Worm (Caenorhabditis elegans) whole organism, late embryonic: ENCODE measurements around the gene W02C12.2.

Source experiments
- C08G9.2 ChIP-seq: sonication (generic microtip); optimal IDR thresholded peaks from 2 replicates; lab custom pipeline; 2016; ENCODE audit warnings: mild to moderate bottlenecking, missing genetic modification characterization, moderate library complexity, missing compliant biosample characterization
- F13H6.1 ChIP-seq: sonication (generic microtip); optimal IDR thresholded peaks from 2 replicates; lab custom pipeline; 2016; ENCODE audit warnings: missing genetic modification characterization, missing compliant biosample characterization
- K09A11.1 ChIP-seq: sonication (generic microtip); optimal IDR thresholded peaks from 2 replicates; lab custom pipeline; 2017; ENCODE audit warnings: antibody characterized with exemption, mild to moderate bottlenecking, missing genetic modification characterization, missing compliant biosample characterization; ENCODE audit not compliant: insufficient read depth
- Y22D7AL.16 ChIP-seq: sonication (generic microtip); optimal IDR thresholded peaks from 2 replicates; lab custom pipeline; 2016; ENCODE audit warnings: missing genetic modification characterization, missing compliant biosample characterization
- ahr-1 ChIP-seq: sonication (generic microtip); optimal IDR thresholded peaks from 2 replicates; lab custom pipeline; 2016; ENCODE audit warnings: missing genetic modification characterization, missing compliant biosample characterization
- ama-1 ChIP-seq: fragments of 150-350 bp; optimal IDR thresholded peaks from 2 replicates; lab custom pipeline; 2014
- ceh-2 ChIP-seq: sonication (generic microtip); optimal IDR thresholded peaks from 2 replicates; lab custom pipeline; 2016; ENCODE audit warnings: missing genotype, missing genetic modification characterization, missing compliant biosample characterization
- ceh-22 ChIP-seq: sonication (generic microtip); optimal IDR thresholded peaks from 2 replicates; lab custom pipeline; 2017; ENCODE audit warnings: missing biosample characterization, missing genetic modification characterization
- ceh-24 ChIP-seq: sonication (generic microtip); optimal IDR thresholded peaks from 2 replicates; lab custom pipeline; 2016; ENCODE audit warnings: mild to moderate bottlenecking, missing genetic modification characterization, missing compliant biosample characterization
- ceh-31 ChIP-seq: sonication (generic microtip); optimal IDR thresholded peaks from 2 replicates; lab custom pipeline; 2016; ENCODE audit warnings: missing genetic modification characterization, missing compliant biosample characterization
- ceh-9 ChIP-seq: sonication (generic microtip); optimal IDR thresholded peaks from 2 replicates; lab custom pipeline; 2016; ENCODE audit warnings: mild to moderate bottlenecking, missing genetic modification characterization, inconsistent platforms, missing compliant biosample characterization
- che-1 ChIP-seq: sonication (generic microtip); optimal IDR thresholded peaks from 2 replicates; lab custom pipeline; 2016; ENCODE audit warnings: mild to moderate bottlenecking, missing genetic modification characterization, missing compliant biosample characterization
- elt-4 ChIP-seq: sonication (generic microtip); optimal IDR thresholded peaks from 2 replicates; lab custom pipeline; 2016; ENCODE audit warnings: missing genetic modification characterization, missing compliant biosample characterization
- eyg-1 ChIP-seq: sonication (generic microtip); optimal IDR thresholded peaks from 2 replicates; lab custom pipeline; 2016; ENCODE audit warnings: missing genotype, missing genetic modification characterization, missing compliant biosample characterization
- fax-1 ChIP-seq: sonication (generic microtip); optimal IDR thresholded peaks from 2 replicates; lab custom pipeline; 2016; ENCODE audit warnings: missing genotype, missing genetic modification characterization, missing compliant biosample characterization
- fkh-10 ChIP-seq: fragments of 150-350 bp; optimal IDR thresholded peaks from 2 replicates; lab custom pipeline; 2014; ENCODE audit warnings: missing biosample characterization, missing genetic modification reagents, missing genetic modification characterization
- hlh-15 ChIP-seq: sonication (generic microtip); optimal IDR thresholded peaks from 2 replicates; lab custom pipeline; 2016; ENCODE audit warnings: missing genetic modification characterization, missing compliant biosample characterization
- hlh-30 ChIP-seq: sonication (generic microtip); optimal IDR thresholded peaks from 2 replicates; lab custom pipeline; 2017; ENCODE audit warnings: antibody characterized with exemption, missing genetic modification characterization, missing compliant biosample characterization; ENCODE audit not compliant: insufficient read depth
- madf-2 ChIP-seq: sonication (generic microtip); optimal IDR thresholded peaks from 2 replicates; lab custom pipeline; 2017; ENCODE audit warnings: missing genetic modification characterization, missing compliant biosample characterization
- nhr-11 ChIP-seq: fragments of 150-350 bp; optimal IDR thresholded peaks from 2 replicates; lab custom pipeline; 2014; ENCODE audit warnings: missing biosample characterization, missing genetic modification characterization
- npax-4 ChIP-seq: sonication (generic microtip); optimal IDR thresholded peaks from 2 replicates; lab custom pipeline; 2016; ENCODE audit warnings: missing genetic modification characterization, missing compliant biosample characterization
- pag-3 ChIP-seq: sonication (generic microtip); optimal IDR thresholded peaks from 2 replicates; lab custom pipeline; 2016; ENCODE audit warnings: missing compliant biosample characterization, missing genetic modification characterization, borderline replicate concordance
- pat-9 ChIP-seq: fragments of 200-800 bp; sonication (Bioruptor generic); optimal IDR thresholded peaks from 2 replicates; lab custom pipeline; 2018; ENCODE audit warnings: mild to moderate bottlenecking, missing genetic modification characterization, moderate library complexity, missing compliant biosample characterization
- pax-1 ChIP-seq: fragments of 150-350 bp; optimal IDR thresholded peaks from 2 replicates; lab custom pipeline; 2014; ENCODE audit warnings: missing biosample characterization, missing genetic modification characterization
- pha-2 ChIP-seq: sonication (generic microtip); optimal IDR thresholded peaks from 2 replicates; lab custom pipeline; 2017; ENCODE audit warnings: mild to moderate bottlenecking, missing genetic modification characterization, missing compliant biosample characterization
- pha-4 ChIP-seq: fragments of 150-350 bp; optimal IDR thresholded peaks from 2 replicates; lab custom pipeline; 2018; ENCODE audit warnings: missing biosample characterization, missing genetic modification reagents, missing genetic modification characterization
- pros-1 ChIP-seq: fragments of 150-350 bp; optimal IDR thresholded peaks from 2 replicates; lab custom pipeline; 2014; ENCODE audit warnings: missing biosample characterization, missing genetic modification reagents, missing genetic modification characterization
- ref-2 ChIP-seq: sonication (generic microtip); optimal IDR thresholded peaks from 2 replicates; lab custom pipeline; 2016; ENCODE audit warnings: missing genetic modification characterization, missing compliant biosample characterization
- sdc-2 ChIP-seq: sonication (generic microtip); optimal IDR thresholded peaks from 2 replicates; lab custom pipeline; 2016; ENCODE audit warnings: missing genotype, missing genetic modification characterization, missing compliant biosample characterization
- sox-2 ChIP-seq: fragments of 200-800 bp; sonication (Bioruptor generic); IDR thresholded peaks from 2 replicates; pipeline ENCODE4 v1.3.6; 2022; ENCODE audit warnings: missing genetic modification reagents, missing genetic modification characterization, missing compliant biosample characterization
- sox-4 ChIP-seq: sonication (generic microtip); optimal IDR thresholded peaks from 2 replicates; lab custom pipeline; 2017; ENCODE audit warnings: mild to moderate bottlenecking, missing genetic modification characterization, inconsistent platforms, missing compliant biosample characterization
- syd-9 ChIP-seq: sonication (generic microtip); optimal IDR thresholded peaks from 2 replicates; lab custom pipeline; 2016; ENCODE audit warnings: mild to moderate bottlenecking, missing genetic modification characterization, moderate library complexity, missing compliant biosample characterization
- tbx-2 ChIP-seq: sonication (generic microtip); optimal IDR thresholded peaks from 2 replicates; lab custom pipeline; 2016; ENCODE audit warnings: missing genetic modification characterization, missing compliant biosample characterization
- tbx-7 ChIP-seq: sonication (generic microtip); optimal IDR thresholded peaks from 2 replicates; lab custom pipeline; 2016; ENCODE audit warnings: missing genotype, missing genetic modification characterization, missing compliant biosample characterization
- ttx-3 ChIP-seq: sonication (generic microtip); optimal IDR thresholded peaks from 2 replicates; lab custom pipeline; 2016; ENCODE audit warnings: missing genetic modification reagents, missing genetic modification characterization, missing compliant biosample characterization
- unc-42 ChIP-seq: sonication (generic microtip); optimal IDR thresholded peaks from 2 replicates; lab custom pipeline; 2016; ENCODE audit warnings: missing genotype, missing genetic modification characterization, missing compliant biosample characterization
- unc-86 ChIP-seq: sonication (generic microtip); optimal IDR thresholded peaks from 2 replicates; lab custom pipeline; 2016; ENCODE audit warnings: missing genetic modification characterization, missing compliant biosample characterization

Gene W02C12.2

ce11 chrIV:3973049-3973448 lies 34.7 kb downstream of the W02C12.2 start, which contains the start of gene clec-79:
Gene clec-79, plus strand, starts transcription at chrIV:3973349.
- TF ChIP-seq ceh-22 = no peak
- no peak for TF ChIP-seq ttx-3 (tag; lab: Kevin White, UChicago)
- TF ChIP-seq, all 69 proteins: peak for 0

- no peak for TF ChIP-seq npax-4 (tag; lab: Kevin White, UChicago)
- no peak for TF ChIP-seq fax-1 (tag; lab: Kevin White, UChicago)
- no peak for TF ChIP-seq pha-4 (tag; lab: Kevin White, UChicago)
- TF ChIP-seq ref-2 (tag; lab: Kevin White, UChicago) = no peak
- no peak for TF ChIP-seq ahr-1
- no peak for TF ChIP-seq eyg-1 (tag; lab: Kevin White, UChicago)
- TF ChIP-seq hlh-30 = no peak
- TF ChIP-seq sox-4 (tag; lab: Kevin White, UChicago) = no peak
- TF ChIP-seq hlh-15 (tag; lab: Kevin White, UChicago) = no peak
- no peak for TF ChIP-seq ama-1
- no peak for TF ChIP-seq Y22D7AL.16 (tag; lab: Kevin White, UChicago)
- TF ChIP-seq madf-2 (tag; lab: Kevin White, UChicago) = no peak
- no peak for TF ChIP-seq pag-3
- TF ChIP-seq ceh-2 (tag; lab: Kevin White, UChicago) = no peak
These were observed 42.8 kb downstream of the W02C12.2 start, which contains the start of gene clec-76 for ce11 chrIV:3965013-3965412. Gene clec-76, plus strand, starts transcription at chrIV:3965246.

- no peak for TF ChIP-seq sdc-2
- TF ChIP-seq che-1 (tag; lab: Kevin White, UChicago) = no peak
- no peak for TF ChIP-seq ceh-24 (tag; lab: Kevin White, UChicago)
- no peak for TF ChIP-seq sox-2 (GFP tag; lab: Robert Waterston, UW)
- TF ChIP-seq C08G9.2 (tag; lab: Kevin White, UChicago) = no peak
- no peak for TF ChIP-seq ama-1
- no peak for TF ChIP-seq pha-4 (tag; lab: Kevin White, UChicago)
- TF ChIP-seq unc-86 (tag; lab: Kevin White, UChicago) = no peak
- no peak for TF ChIP-seq pat-9 (tag; lab: Kevin White, UChicago)
- TF ChIP-seq ceh-31 = no peak
- TF ChIP-seq ceh-2 (tag; lab: Kevin White, UChicago) = no peak
- TF ChIP-seq ceh-9 = no peak
- TF ChIP-seq K09A11.1 = no peak
- no peak for TF ChIP-seq F13H6.1 (tag; lab: Kevin White, UChicago)
- TF ChIP-seq sox-4 (tag; lab: Kevin White, UChicago) = no peak
- TF ChIP-seq elt-4 (tag; lab: Kevin White, UChicago) = no peak
- TF ChIP-seq fkh-10 (GFP tag; lab: Kevin White, UChicago) = no peak
These were observed 44.3 kb downstream of the W02C12.2 start for ce11 chrIV:3963498-3963897.

- TF ChIP-seq hlh-30 (no peak), nhr-11 (no peak), tbx-7 (tag; lab: Kevin White, UChicago) (no peak), syd-9 (tag; lab: Kevin White, UChicago) (no peak), sox-4 (tag; lab: Kevin White, UChicago) (no peak), pag-3 (no peak), ceh-22 (no peak), unc-42 (tag; lab: Kevin White, UChicago) (no peak), ceh-31 (no peak), pha-2 (tag; lab: Kevin White, UChicago) (no peak), pax-1 (tag; lab: Kevin White, UChicago) (no peak), K09A11.1 (no peak), ceh-2 (tag; lab: Kevin White, UChicago) (no peak), ref-2 (tag; lab: Kevin White, UChicago) (no peak), tbx-2 (tag; lab: Kevin White, UChicago) (no peak), pros-1 (tag; lab: Kevin White, UChicago) (no peak), unc-86 (tag; lab: Kevin White, UChicago) (no peak)
- TF ChIP-seq, all 69 proteins: peak for 0
These were observed 45.2 kb downstream of the W02C12.2 start, which contains the start of gene Y46C8AM.1 for ce11 chrIV:3962584-3962983. Gene Y46C8AM.1, plus strand, starts transcription at chrIV:3962884.
